Worm (Caenorhabditis elegans) whole organism, L2 larva: ENCODE measurements around the gene Y67D8B.2.

ENCODE experiments used
- elt-3 ChIP-seq: sonication (generic microtip); optimal IDR thresholded peaks from 2 replicates; lab custom pipeline; 2017; ENCODE audit warnings: missing biosample characterization, missing genetic modification characterization
- gmeb-1 ChIP-seq: fragments of 150-350 bp; optimal IDR thresholded peaks from 2 replicates; lab custom pipeline; 2014; ENCODE audit warnings: missing biosample characterization, missing genetic modification characterization
- mdl-1 ChIP-seq, 2 experiments: fragments of 150-350 bp in 1 of 2; sonication (generic microtip) in 1 of 2; optimal IDR thresholded peaks; 2 replicates each; lab custom pipeline; 2017; ENCODE audit warnings: missing biosample characterization in 2 of 2, missing genetic modification characterization in 2 of 2
- nhr-10 ChIP-seq: sonication (generic microtip); optimal IDR thresholded peaks from 2 replicates; lab custom pipeline; 2017; ENCODE audit warnings: missing biosample characterization, missing genetic modification characterization
- ztf-11 ChIP-seq: sonication (generic microtip); optimal IDR thresholded peaks from 2 replicates; lab custom pipeline; 2017; ENCODE audit warnings: missing biosample characterization, missing genetic modification characterization

DNA sequence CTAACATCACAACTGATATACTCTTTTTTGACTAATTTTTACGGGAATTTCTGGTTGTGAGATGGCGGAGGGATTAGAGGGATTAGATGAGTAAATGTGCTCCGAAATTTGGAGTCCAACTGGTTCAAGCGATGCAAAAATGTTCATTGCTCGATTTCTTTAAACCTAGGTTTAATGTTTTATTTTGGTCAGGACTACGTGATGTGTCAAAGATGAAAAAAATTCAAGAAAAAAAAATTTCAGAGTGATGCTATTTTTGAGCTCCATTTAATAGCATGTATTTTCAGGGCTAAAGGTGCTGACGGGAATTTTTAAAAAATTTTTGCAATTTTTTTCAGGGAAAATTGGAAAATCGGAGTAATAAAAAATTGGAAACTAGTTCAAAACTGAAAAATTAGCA, 5.0 kb upstream of the Y67D8B.2 start:
- TF ChIP-seq ztf-11: no peak
- TF ChIP-seq gmeb-1 (tag; lab: Kevin White, UChicago): no peak
- TF ChIP-seq elt-3 (tag; lab: Kevin White, UChicago): no peak
- TF ChIP-seq mdl-1 (tag; optimal IDR thresholded peaks at IDR 0.05; lab: Kevin White, UChicago): no peak
- TF ChIP-seq nhr-10 (tag; lab: Kevin White, UChicago): no peak
